Worm (Caenorhabditis elegans) whole organism, L4/young adult: ENCODE measurements around the gene str-37.

Experiments used
- W03F9.2 ChIP-seq: fragments of 150-350 bp; optimal IDR thresholded peaks from 2 replicates; lab custom pipeline; 2014; ENCODE audit warnings: missing biosample characterization, missing genetic modification characterization
- dao-5 ChIP-seq: sonication (generic microtip); optimal IDR thresholded peaks from 2 replicates; lab custom pipeline; 2016; ENCODE audit warnings: missing genotype, missing genetic modification characterization, moderate library complexity, missing compliant biosample characterization

- TF ChIP-seq dao-5 (tag; lab: Kevin White, UChicago) (no peak), W03F9.2 (tag; lab: Kevin White, UChicago) (no peak)
These were observed 28.2 kb upstream of the str-37 start for ce11 chrV:13299398-13299797.
